Worm (Caenorhabditis elegans) whole organism, L1 larva: ENCODE measurements around the gene sql-1.
A peak's percentile ranks its signal among the peaks of the same experiment; 100 is the strongest.

Experiments used
- C04F5.9 ChIP-seq: sonication (generic microtip); optimal IDR thresholded peaks from 2 replicates; lab custom pipeline; 2016; ENCODE audit warnings: missing genetic modification characterization, missing compliant biosample characterization
- C34B4.2 ChIP-seq: sonication (generic microtip); optimal IDR thresholded peaks from 2 replicates; lab custom pipeline; 2017; ENCODE audit warnings: mild to moderate bottlenecking, missing genetic modification characterization, missing compliant biosample characterization
- F16B12.6 ChIP-seq: fragments of 150-350 bp; optimal IDR thresholded peaks from 2 replicates; lab custom pipeline; 2014; ENCODE audit warnings: missing biosample characterization, missing genetic modification characterization
- aha-1 ChIP-seq: fragments of 150-350 bp; optimal IDR thresholded peaks from 2 replicates; lab custom pipeline; 2014; ENCODE audit warnings: missing biosample characterization, missing genetic modification characterization
- ama-1 ChIP-seq: fragments of 150-350 bp; optimal IDR thresholded peaks from 2 replicates; lab custom pipeline; 2014
- blmp-1 ChIP-seq: fragments of 150-350 bp; optimal IDR thresholded peaks from 2 replicates; lab custom pipeline; 2014; ENCODE audit warnings: missing biosample characterization, missing genetic modification characterization
- ceh-63 ChIP-seq: fragments of 200-800 bp; sonication (Bioruptor generic); optimal IDR thresholded peaks from 2 replicates; lab custom pipeline; 2018; ENCODE audit warnings: mild to moderate bottlenecking, missing genetic modification characterization, missing compliant biosample characterization
- ceh-8 ChIP-seq: fragments of 200-800 bp; sonication (Bioruptor generic); optimal IDR thresholded peaks from 2 replicates; lab custom pipeline; 2018; ENCODE audit warnings: mild to moderate bottlenecking, missing genetic modification characterization, moderate library complexity, missing compliant biosample characterization
- ceh-90 ChIP-seq: sonication (generic microtip); optimal IDR thresholded peaks from 2 replicates; lab custom pipeline; 2016; ENCODE audit warnings: missing genetic modification characterization, missing compliant biosample characterization
- dpl-1 ChIP-seq, 3 experiments: fragments of 150-350 bp in 2 of 3; sonication (generic microtip) in 1 of 3; optimal IDR thresholded peaks; 2 replicates each; lab custom pipeline; 2014 to 2017; ENCODE audit warnings: missing biosample characterization in 3 of 3, missing genetic modification characterization in 3 of 3, missing genetic modification reagents in 3 of 3
- dsc-1 ChIP-seq: sonication (generic microtip); optimal IDR thresholded peaks from 2 replicates; lab custom pipeline; 2016; ENCODE audit warnings: mild to moderate bottlenecking, missing genetic modification characterization, missing compliant biosample characterization
- efl-1 ChIP-seq, 4 experiments: fragments of 150-350 bp; optimal IDR thresholded peaks in 3 of 4; peaks in 1 of 4; 1 replicate in 1 of 4; 2 replicates in 3 of 4; lab custom pipeline; 2014; ENCODE audit warnings: missing biosample characterization in 2 of 4, missing genetic modification characterization in 2 of 4, missing genetic modification reagents in 2 of 4
- egl-13 ChIP-seq: sonication (generic microtip); optimal IDR thresholded peaks from 2 replicates; lab custom pipeline; 2016; ENCODE audit warnings: missing genotype, missing genetic modification reagents, missing genetic modification characterization, missing compliant biosample characterization
- egl-27 ChIP-seq, 2 experiments: fragments of 150-350 bp in 1 of 2; sonication (generic microtip); optimal IDR thresholded peaks; 3 replicates each; lab custom pipeline; 2017 to 2018; ENCODE audit warnings: missing biosample characterization in 2 of 2, missing genetic modification characterization in 2 of 2, missing genetic modification reagents in 2 of 2
- fkh-4 ChIP-seq: sonication (generic microtip); optimal IDR thresholded peaks from 2 replicates; lab custom pipeline; 2016; ENCODE audit warnings: missing compliant biosample characterization, missing genetic modification characterization, borderline replicate concordance
- fkh-8 ChIP-seq: sonication (generic microtip); optimal IDR thresholded peaks from 2 replicates; lab custom pipeline; 2016; ENCODE audit warnings: mild to moderate bottlenecking, missing genetic modification characterization, missing compliant biosample characterization
- fos-1 ChIP-seq: fragments of 150-350 bp; optimal IDR thresholded peaks from 2 replicates; lab custom pipeline; 2014; ENCODE audit warnings: missing biosample characterization, missing genetic modification characterization
- hlh-17 ChIP-seq: fragments of 200-800 bp; sonication (Bioruptor generic); optimal IDR thresholded peaks from 2 replicates; lab custom pipeline; 2018; ENCODE audit warnings: missing genetic modification characterization, mild to moderate bottlenecking, missing compliant biosample characterization, moderate library complexity, borderline replicate concordance
- hpl-2 ChIP-seq: fragments of 150-350 bp; optimal IDR thresholded peaks from 2 replicates; lab custom pipeline; 2014; ENCODE audit warnings: missing biosample characterization, missing genetic modification reagents, missing genetic modification characterization
- isw-1 ChIP-seq: fragments of 200-800 bp; sonication (Bioruptor generic); IDR thresholded peaks from 2 replicates; pipeline ENCODE4 v1.3.6; 2022; ENCODE audit warnings: missing genetic modification characterization, missing compliant biosample characterization
- jun-1 ChIP-seq: fragments of 150-350 bp; optimal IDR thresholded peaks from 2 replicates; lab custom pipeline; 2014; ENCODE audit warnings: missing biosample characterization, missing genetic modification reagents, missing genetic modification characterization
- lin-13 ChIP-seq: fragments of 150-350 bp; optimal IDR thresholded peaks from 2 replicates; lab custom pipeline; 2014; ENCODE audit warnings: missing biosample characterization, missing genetic modification reagents, missing genetic modification characterization
- lin-14 ChIP-seq: fragments of 200-800 bp; sonication (Bioruptor generic); optimal IDR thresholded peaks from 2 replicates; lab custom pipeline; 2018; ENCODE audit warnings: mild to moderate bottlenecking, missing genetic modification characterization, moderate library complexity, missing compliant biosample characterization
- lin-35 ChIP-seq, 2 experiments: fragments of 150-350 bp; optimal IDR thresholded peaks; 2 replicates each; lab custom pipeline; 2014; ENCODE audit warnings: missing biosample characterization in 2 of 2, missing genetic modification characterization in 2 of 2, missing genetic modification reagents in 2 of 2
- lir-3 ChIP-seq: sonication (generic microtip); optimal IDR thresholded peaks from 2 replicates; lab custom pipeline; 2016; ENCODE audit warnings: mild to moderate bottlenecking, missing genetic modification characterization, moderate library complexity, missing compliant biosample characterization; ENCODE audit not compliant: poor library complexity
- lsy-2 ChIP-seq, 2 experiments: fragments of 150-350 bp; optimal IDR thresholded peaks; 2 replicates each; lab custom pipeline; 2014; ENCODE audit warnings: missing biosample characterization in 2 of 2, missing genetic modification characterization in 2 of 2
- mdl-1 ChIP-seq, 2 experiments: fragments of 150-350 bp; optimal IDR thresholded peaks; 2 replicates each; lab custom pipeline; 2014 to 2017; ENCODE audit warnings: missing biosample characterization in 2 of 2, missing genetic modification characterization in 2 of 2, inconsistent platforms in 1 of 2
- mep-1 ChIP-seq: fragments of 150-350 bp; optimal IDR thresholded peaks from 2 replicates; lab custom pipeline; 2014; ENCODE audit warnings: missing biosample characterization, missing genetic modification characterization
- nhr-11 ChIP-seq: fragments of 150-350 bp; optimal IDR thresholded peaks from 2 replicates; lab custom pipeline; 2014; ENCODE audit warnings: missing biosample characterization, missing genetic modification characterization
- nhr-12 ChIP-seq: sonication (generic microtip); optimal IDR thresholded peaks from 2 replicates; lab custom pipeline; 2017; ENCODE audit warnings: missing biosample characterization, missing genetic modification characterization
- nhr-19 ChIP-seq: fragments of 200-800 bp; sonication (Bioruptor generic); conservative IDR thresholded peaks from 2 replicates; pipeline ENCODE4 v1.3.6; 2022; ENCODE audit warnings: missing genetic modification characterization, missing compliant biosample characterization
- nhr-237 ChIP-seq: fragments of 150-350 bp; optimal IDR thresholded peaks from 2 replicates; lab custom pipeline; 2014; ENCODE audit warnings: missing biosample characterization, missing genetic modification characterization
- nhr-28 ChIP-seq: fragments of 150-350 bp; optimal IDR thresholded peaks from 2 replicates; lab custom pipeline; 2014; ENCODE audit warnings: missing biosample characterization, missing genetic modification characterization
- nhr-47 ChIP-seq: sonication (generic microtip); optimal IDR thresholded peaks from 2 replicates; lab custom pipeline; 2016; ENCODE audit warnings: mild to moderate bottlenecking, missing genetic modification characterization, moderate library complexity, missing compliant biosample characterization
- nhr-71 ChIP-seq: sonication (generic microtip); optimal IDR thresholded peaks from 2 replicates; lab custom pipeline; 2016; ENCODE audit warnings: mild to moderate bottlenecking, missing genetic modification characterization, moderate library complexity, missing compliant biosample characterization
- nhr-77 ChIP-seq: fragments of 150-350 bp; optimal IDR thresholded peaks from 2 replicates; lab custom pipeline; 2014; ENCODE audit warnings: missing biosample characterization, missing genetic modification characterization
- pag-3 ChIP-seq: sonication (generic microtip); optimal IDR thresholded peaks from 2 replicates; lab custom pipeline; 2017; ENCODE audit warnings: missing genetic modification characterization, mild to moderate bottlenecking, missing compliant biosample characterization, antibody characterized with exemption, borderline replicate concordance; ENCODE audit not compliant: insufficient read depth
- pax-3 ChIP-seq: fragments of 200-800 bp; sonication (Bioruptor generic); optimal IDR thresholded peaks from 2 replicates; lab custom pipeline; 2018; ENCODE audit warnings: mild to moderate bottlenecking, missing genetic modification characterization, moderate library complexity, missing compliant biosample characterization
- pqm-1 ChIP-seq: sonication (generic microtip); optimal IDR thresholded peaks from 3 replicates; lab custom pipeline; 2017; ENCODE audit warnings: missing biosample characterization, missing genetic modification characterization
- rnt-1 ChIP-seq: sonication (generic microtip); optimal IDR thresholded peaks from 2 replicates; lab custom pipeline; 2016; ENCODE audit warnings: mild to moderate bottlenecking, missing genetic modification characterization, moderate library complexity, missing compliant biosample characterization
- snu-23 ChIP-seq: sonication (generic microtip); optimal IDR thresholded peaks from 2 replicates; lab custom pipeline; 2016; ENCODE audit warnings: missing genetic modification characterization, missing compliant biosample characterization
- sox-4 ChIP-seq: sonication (generic microtip); optimal IDR thresholded peaks from 2 replicates; lab custom pipeline; 2016; ENCODE audit warnings: missing genetic modification characterization, missing compliant biosample characterization
- sup-37 ChIP-seq: fragments of 200-800 bp; sonication (Bioruptor generic); optimal IDR thresholded peaks from 2 replicates; lab custom pipeline; 2018; ENCODE audit warnings: mild to moderate bottlenecking, missing genetic modification characterization, missing compliant biosample characterization
- unc-130 ChIP-seq: fragments of 150-350 bp; optimal IDR thresholded peaks from 2 replicates; lab custom pipeline; 2017; ENCODE audit warnings: missing biosample characterization, missing genetic modification characterization, inconsistent platforms
- unc-30 ChIP-seq: sonication (generic microtip); optimal IDR thresholded peaks from 2 replicates; lab custom pipeline; 2017; ENCODE audit warnings: missing biosample characterization, missing genetic modification characterization
- unc-86 ChIP-seq: sonication (generic microtip); optimal IDR thresholded peaks from 2 replicates; lab custom pipeline; 2016; ENCODE audit warnings: missing genetic modification characterization, missing compliant biosample characterization
- ztf-11 ChIP-seq, 2 experiments: sonication (generic microtip); optimal IDR thresholded peaks; 2 replicates each; lab custom pipeline; 2016 to 2017; ENCODE audit warnings: missing genetic modification characterization in 2 of 2, missing biosample characterization in 1 of 2, missing compliant biosample characterization in 1 of 2
- ztf-4 ChIP-seq: fragments of 150-350 bp; optimal IDR thresholded peaks from 2 replicates; lab custom pipeline; 2014; ENCODE audit warnings: missing biosample characterization, missing genetic modification characterization

The sql-1 gene

DNA sequence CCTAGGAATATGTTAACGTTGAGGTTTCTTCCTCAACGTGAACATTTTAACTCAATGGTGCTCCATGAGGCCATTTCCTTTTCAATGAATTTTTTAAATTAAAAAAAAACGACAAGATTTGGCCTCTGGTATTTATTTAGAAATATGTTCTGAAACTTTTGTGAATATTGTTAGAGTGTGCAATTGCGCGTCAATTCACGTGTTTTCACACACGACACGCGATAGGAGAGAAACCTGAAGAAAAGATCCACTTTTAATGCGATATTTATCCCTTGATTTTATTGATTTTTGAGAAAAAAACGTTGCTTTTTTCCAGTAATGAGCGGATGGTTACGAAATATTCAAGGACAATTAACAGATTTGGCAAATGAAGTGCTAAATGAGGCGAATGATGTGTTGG, at the start of gene sql-1:
TSS of gene sql-1 (plus strand) at position 313 of the 400 bp plus-strand sequence.
- no peak for TF ChIP-seq nhr-28 (tag; lab: Kevin White, UChicago)
- peak; percentile 33 to 44 for TF ChIP-seq efl-1 (optimal IDR thresholded peaks at IDR 0.05; lab: Kevin White, UChicago)
- TF ChIP-seq efl-1 (GFP tag; optimal IDR thresholded peaks at IDR 0.05 in 1 of 2; lab: Kevin White, UChicago), result peak; percentile 46 to 79
- TF ChIP-seq F16B12.6 (tag; lab: Kevin White, UChicago), result peak; percentile 79
- TF ChIP-seq lsy-2 (tag; optimal IDR thresholded peaks at IDR 0.05; lab: Kevin White, UChicago), result peak; percentile 19 to 47
- TF ChIP-seq dpl-1 (GFP tag; optimal IDR thresholded peaks at IDR 0.05; lab: Kevin White, UChicago), result peak in 1 of 3 experiments; percentile 58
- peak; percentile 7 for TF ChIP-seq unc-130 (tag; lab: Kevin White, UChicago)
- TF ChIP-seq nhr-11 (tag; lab: Kevin White, UChicago), result no peak
- TF ChIP-seq lin-35 (GFP tag; optimal IDR thresholded peaks at IDR 0.05; lab: Kevin White, UChicago), result peak; percentile 25 to 35
- TF ChIP-seq hlh-17, result no peak
- TF ChIP-seq blmp-1 (tag; lab: Kevin White, UChicago), result peak; percentile 56
- peak; percentile 5 for TF ChIP-seq dsc-1
- no peak for TF ChIP-seq fkh-8 (tag; lab: Kevin White, UChicago)
- TF ChIP-seq C34B4.2 (tag; lab: Kevin White, UChicago), result no peak
- TF ChIP-seq nhr-12 (tag; lab: Kevin White, UChicago), result no peak
- peak; percentile 59 for TF ChIP-seq mep-1 (tag; lab: Kevin White, UChicago)
- TF ChIP-seq, all 84 proteins: peak for 9

DNA sequence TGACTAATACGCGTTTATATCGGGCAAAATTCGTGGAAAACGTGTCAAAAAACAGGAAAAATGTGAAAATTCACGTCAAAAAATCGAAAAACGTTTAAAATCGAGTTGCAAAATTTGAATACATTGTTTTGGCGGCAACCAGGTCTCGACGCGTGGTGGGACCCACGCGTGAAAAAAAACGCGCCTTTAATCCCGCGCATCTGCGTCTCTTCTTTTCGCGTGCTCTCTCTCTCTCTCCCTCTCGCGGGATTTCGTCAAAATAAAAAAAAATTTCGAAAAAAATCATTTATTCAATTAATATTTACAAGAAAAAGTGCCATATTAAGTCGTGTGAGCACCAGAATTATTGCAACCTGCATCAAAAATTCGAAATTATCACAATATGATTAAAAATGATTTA, 46.0 kb upstream of the sql-1 start, which contains the start of gene ani-1:
TSS of gene ani-1 (minus strand) at position 61 of the 400 bp plus-strand sequence.
- peak; percentile 70 for TF ChIP-seq isw-1 (GFP tag; lab: Robert Waterston, UW)
- TF ChIP-seq snu-23 (GFP tag; lab: Kevin White, UChicago), result peak; percentile 71
- TF ChIP-seq hlh-17, result no peak
- peak in 1 of 2 experiments; percentile 46 for TF ChIP-seq mdl-1 (tag; optimal IDR thresholded peaks at IDR 0.05; lab: Kevin White, UChicago)
- TF ChIP-seq fkh-8 (tag; lab: Kevin White, UChicago), result peak; percentile 56
- TF ChIP-seq nhr-71, result peak; percentile 79
- TF ChIP-seq pax-3 (tag; lab: Kevin White, UChicago), result no peak
- TF ChIP-seq nhr-28 (tag; lab: Kevin White, UChicago), result no peak
- TF ChIP-seq sox-4 (tag; lab: Kevin White, UChicago), result no peak
- TF ChIP-seq aha-1 (tag; lab: Kevin White, UChicago), result no peak
- TF ChIP-seq blmp-1 (tag; lab: Kevin White, UChicago), result no peak
- no peak for TF ChIP-seq egl-27 (tag; optimal IDR thresholded peaks at IDR 0.05; lab: Kevin White, UChicago)
- no peak for TF ChIP-seq lir-3 (tag; lab: Kevin White, UChicago)
- TF ChIP-seq ztf-4 (tag; lab: Kevin White, UChicago), result peak; percentile 20
- TF ChIP-seq nhr-77 (tag; lab: Kevin White, UChicago), result peak; percentile 43
- TF ChIP-seq lin-35 (GFP tag; optimal IDR thresholded peaks at IDR 0.05; lab: Kevin White, UChicago), result peak; percentile 93 to 94
- TF ChIP-seq lin-13 (GFP tag; lab: Kevin White, UChicago), result peak; percentile 72
- peak; percentile 70 for TF ChIP-seq lin-14 (GFP tag; lab: Kevin White, UChicago)
- no peak for TF ChIP-seq fkh-4 (tag; lab: Kevin White, UChicago)
- no peak for TF ChIP-seq C04F5.9 (tag; lab: Kevin White, UChicago)
- TF ChIP-seq nhr-19 (GFP tag; lab: Robert Waterston, UW), result peak; percentile 65
- TF ChIP-seq jun-1 (tag; lab: Kevin White, UChicago), result no peak
- TF ChIP-seq nhr-47, result peak; percentile 79
- no peak for TF ChIP-seq nhr-237 (tag; lab: Kevin White, UChicago)
- TF ChIP-seq unc-30 (tag; lab: Kevin White, UChicago), result no peak
- TF ChIP-seq sup-37, result no peak
- TF ChIP-seq pqm-1 (tag; lab: Kevin White, UChicago), result no peak
- TF ChIP-seq fos-1 (tag; lab: Kevin White, UChicago), result no peak
- TF ChIP-seq ceh-90 (tag; lab: Kevin White, UChicago), result no peak
- peak; percentile 66 for TF ChIP-seq rnt-1
- TF ChIP-seq ceh-8 (GFP tag; lab: Kevin White, UChicago), result peak; percentile 45
- TF ChIP-seq unc-130 (tag; lab: Kevin White, UChicago), result peak; percentile 75
- peak; percentile 76 for TF ChIP-seq ama-1
- TF ChIP-seq hpl-2, result no peak
- peak; percentile 54 for TF ChIP-seq F16B12.6 (tag; lab: Kevin White, UChicago)
- TF ChIP-seq ztf-11 (tag; optimal IDR thresholded peaks at IDR 0.05; lab: Kevin White, UChicago), result peak in 1 of 2 experiments; percentile 17
- TF ChIP-seq egl-13 (tag; lab: Kevin White, UChicago), result no peak
- no peak for TF ChIP-seq ceh-63
- peak; percentile 70 for TF ChIP-seq unc-86 (tag; lab: Kevin White, UChicago)
- TF ChIP-seq efl-1 (optimal IDR thresholded peaks at IDR 0.05; lab: Kevin White, UChicago), result peak; percentile 91 to 97
- peak; percentile 91 to 98 for TF ChIP-seq efl-1 (GFP tag; optimal IDR thresholded peaks at IDR 0.05 in 1 of 2; lab: Kevin White, UChicago)
- no peak for TF ChIP-seq pag-3 (tag; lab: Kevin White, UChicago)
